Fruit fly (Drosophila melanogaster): ENCODE results near the gene zen2.

The zen2 gene

DNA sequence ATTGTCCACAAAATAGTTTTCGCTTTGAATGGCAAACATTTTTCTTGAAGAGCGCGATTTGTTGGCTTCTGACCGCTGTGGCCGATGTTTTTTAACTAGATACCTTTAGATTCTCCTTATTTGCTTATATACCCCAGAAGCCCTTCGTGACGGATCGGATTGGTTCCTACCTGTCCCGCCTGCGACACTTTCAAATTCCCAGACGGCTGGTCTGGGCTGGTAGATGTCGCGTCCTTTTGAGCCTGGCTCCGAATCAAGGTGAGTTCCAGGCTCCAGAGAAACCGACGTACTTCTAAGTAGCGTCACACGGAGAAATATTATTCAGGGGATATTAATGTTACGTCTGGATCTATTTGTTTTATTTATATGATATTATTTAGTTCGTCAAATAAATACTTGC lies at the start of gene zen2:
Gene zen2, minus strand, starts transcription at position 101 of the 400 bp plus-strand sequence.
- TF ChIP-seq foxo (GFP tag; optimal IDR thresholded peaks at IDR 0.05) (no peak), Jra (GFP tag; optimal IDR thresholded peaks at IDR 0.05) (no peak), ey (GFP tag; optimal IDR thresholded peaks at IDR 0.05) (no peak), tai (GFP tag; optimal IDR thresholded peaks at IDR 0.05) (no peak), Sp1 (GFP tag; optimal IDR thresholded peaks at IDR 0.05) (no peak), Mio (GFP tag; optimal IDR thresholded peaks at IDR 0.05) (no peak), CG9705 (GFP tag; optimal IDR thresholded peaks at IDR 0.05) (no peak), woc (GFP tag; optimal IDR thresholded peaks at IDR 0.05) (no peak), Myc (optimal IDR thresholded peaks at IDR 0.05) (no peak), Vsx2 (GFP tag; optimal IDR thresholded peaks at IDR 0.05; ENCODE audit: partially characterized antibody) (no peak), CrebA (GFP tag; optimal IDR thresholded peaks at IDR 0.05; ENCODE audit: borderline replicate concordance) (no peak), Hr83 (GFP tag; optimal IDR thresholded peaks at IDR 0.05; ENCODE audit: poor library complexity, severe bottlenecking) (no peak), pan (optimal IDR thresholded peaks at IDR 0.05) (no peak), HLH106 (tag; optimal IDR thresholded peaks at IDR 0.05) (no peak), dl (GFP tag; optimal IDR thresholded peaks at IDR 0.05; ENCODE audit: insufficient read depth in 1 of 2, partially characterized antibody in 2 of 2) (no peak)

- TF ChIP-seq Hr83 (GFP tag; optimal IDR thresholded peaks at IDR 0.05; ENCODE audit: poor library complexity, severe bottlenecking) (no peak), sv (GFP tag; optimal IDR thresholded peaks at IDR 0.05) (no peak), Rel (GFP tag; optimal IDR thresholded peaks at IDR 0.05) (no peak), Rel (tag; optimal IDR thresholded peaks at IDR 0.05) (no peak), woc (GFP tag; optimal IDR thresholded peaks at IDR 0.05) (peak; percentile 6), N (GFP tag; optimal IDR thresholded peaks at IDR 0.05) (no peak), Jra (GFP tag; optimal IDR thresholded peaks at IDR 0.05) (no peak), dl (GFP tag; optimal IDR thresholded peaks at IDR 0.05; ENCODE audit: insufficient read depth in 1 of 2, partially characterized antibody in 2 of 2) (peak in 1 of 2 experiments; percentile 71), Mio (GFP tag; optimal IDR thresholded peaks at IDR 0.05) (no peak), Sp1 (GFP tag; optimal IDR thresholded peaks at IDR 0.05) (no peak), fru (GFP tag; optimal IDR thresholded peaks at IDR 0.05) (no peak), usp (GFP tag; optimal IDR thresholded peaks at IDR 0.05) (no peak), tai (GFP tag; optimal IDR thresholded peaks at IDR 0.05) (no peak), psq (GFP tag; optimal IDR thresholded peaks at IDR 0.05) (no peak), Hr78 (GFP tag; optimal IDR thresholded peaks at IDR 0.05) (no peak), HLH106 (tag; optimal IDR thresholded peaks at IDR 0.05) (no peak), h (GFP tag; optimal IDR thresholded peaks at IDR 0.05) (no peak), jim (GFP tag; optimal IDR thresholded peaks at IDR 0.05) (no peak), br (GFP tag; optimal IDR thresholded peaks at IDR 0.05) (no peak), Dfd (GFP tag; optimal IDR thresholded peaks at IDR 0.05) (no peak), lola (GFP tag; optimal IDR thresholded peaks at IDR 0.05) (no peak), OdsH (GFP tag; optimal IDR thresholded peaks at IDR 0.05) (no peak), CrebA (GFP tag; optimal IDR thresholded peaks at IDR 0.05; ENCODE audit: borderline replicate concordance) (no peak), sage (GFP tag; optimal IDR thresholded peaks at IDR 0.05) (no peak), GATAd (GFP tag; optimal IDR thresholded peaks at IDR 0.05) (no peak), dmrt93B (GFP tag; optimal IDR thresholded peaks at IDR 0.05) (no peak), ey (GFP tag; optimal IDR thresholded peaks at IDR 0.05) (no peak), Dif (GFP tag; optimal IDR thresholded peaks at IDR 0.05; ENCODE audit: partially characterized antibody) (peak; percentile 83), CG32264 (GFP tag; optimal IDR thresholded peaks at IDR 0.05) (no peak), pan (optimal IDR thresholded peaks at IDR 0.05) (no peak), Vsx2 (GFP tag; optimal IDR thresholded peaks at IDR 0.05; ENCODE audit: partially characterized antibody) (peak; percentile 64)
These were observed 47.4 kb upstream of the zen2 start, which contains the start of gene Dfd for dm6 chr3R:6791189-6791886. Gene Dfd (plus strand): TSS chr3R:6791836.

dm6 chr3R:6780004-6780403 lies 36.1 kb upstream of the zen2 start:
- TF ChIP-seq Myc (optimal IDR thresholded peaks at IDR 0.05) (peak; percentile 74), lola (GFP tag; optimal IDR thresholded peaks at IDR 0.05) (no peak)

DNA sequence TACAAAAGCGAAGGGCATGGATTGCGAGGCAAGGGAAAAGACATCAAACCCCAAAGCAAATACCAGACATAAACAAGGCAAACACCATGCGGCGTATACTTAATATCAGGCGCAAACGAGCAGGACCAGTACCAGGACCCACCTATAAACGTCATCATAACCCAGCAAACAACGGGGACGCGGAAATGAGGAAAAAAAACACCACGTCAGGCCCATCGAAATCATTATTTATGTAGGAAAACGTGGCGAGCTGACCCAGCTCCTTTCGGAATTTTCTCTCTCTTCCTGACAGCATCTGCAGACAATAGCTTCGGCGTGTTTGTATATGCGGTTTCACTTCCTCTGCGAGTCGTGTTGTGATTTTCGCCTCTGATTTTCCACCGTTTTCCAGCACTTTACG lies 32.9 kb upstream of the zen2 start:
- TF ChIP-seq dl (GFP tag; optimal IDR thresholded peaks at IDR 0.05; ENCODE audit: insufficient read depth in 1 of 2, partially characterized antibody in 2 of 2) = no peak
- no peak for TF ChIP-seq ey (GFP tag; optimal IDR thresholded peaks at IDR 0.05)
- TF ChIP-seq Sp1 (GFP tag; optimal IDR thresholded peaks at IDR 0.05) = no peak
- no peak for TF ChIP-seq CrebA (GFP tag; optimal IDR thresholded peaks at IDR 0.05; ENCODE audit: borderline replicate concordance)
- TF ChIP-seq OdsH (GFP tag; optimal IDR thresholded peaks at IDR 0.05) = no peak
- TF ChIP-seq woc (GFP tag; optimal IDR thresholded peaks at IDR 0.05) = no peak
- TF ChIP-seq lola (GFP tag; optimal IDR thresholded peaks at IDR 0.05) = no peak
- TF ChIP-seq sv (GFP tag; optimal IDR thresholded peaks at IDR 0.05) = no peak
- TF ChIP-seq CG9705 (GFP tag; optimal IDR thresholded peaks at IDR 0.05) = no peak
- no peak for TF ChIP-seq Myc (optimal IDR thresholded peaks at IDR 0.05)
- no peak for TF ChIP-seq usp (GFP tag; optimal IDR thresholded peaks at IDR 0.05)
- TF ChIP-seq jim (GFP tag; optimal IDR thresholded peaks at IDR 0.05) = no peak

All from whole organism, wandering third instar larva.